Worm (Caenorhabditis elegans) whole organism, midembryonic: Measurements from ENCODE around the gene C48B4.6.

ENCODE experiments used
- T22C8.4 ChIP-seq: fragments of 200-800 bp; sonication (Bioruptor generic); IDR thresholded peaks from 2 replicates; pipeline ENCODE4 v1.3.6; 2022; ENCODE audit warnings: missing genetic modification characterization, missing compliant biosample characterization
- flt-1 ChIP-seq: fragments of 200-800 bp; sonication (Bioruptor generic); IDR thresholded peaks from 2 replicates; pipeline ENCODE4 v1.3.6; 2022; ENCODE audit warnings: missing genetic modification characterization, missing compliant biosample characterization
- med-1 ChIP-seq: sonication (generic microtip); optimal IDR thresholded peaks from 2 replicates; lab custom pipeline; 2017; ENCODE audit warnings: missing genetic modification characterization, mild to moderate bottlenecking, missing compliant biosample characterization, antibody characterized with exemption, missing genetic modification reagents; ENCODE audit not compliant: insufficient read depth
- ref-1 ChIP-seq: fragments of 200-800 bp; sonication (Bioruptor generic); conservative IDR thresholded peaks from 2 replicates; pipeline ENCODE4 v1.3.6; 2022; ENCODE audit warnings: missing genetic modification reagents, missing genetic modification characterization, missing compliant biosample characterization
- tab-1 ChIP-seq: fragments of 200-800 bp; sonication (Bioruptor generic); IDR thresholded peaks from 2 replicates; pipeline ENCODE4 v1.3.6; 2022; ENCODE audit warnings: missing genetic modification characterization, missing compliant biosample characterization

- TF ChIP-seq T22C8.4 (GFP tag; lab: Robert Waterston, UW) (no peak), flt-1 (GFP tag; lab: Robert Waterston, UW) (no peak), ref-1 (no peak), med-1 (GFP tag; lab: Kevin White, UChicago) (no peak), tab-1 (GFP tag; lab: Robert Waterston, UW) (no peak)
Measured at ce11 chrIII:9542280-9542679, 16.1 kb downstream of the C48B4.6 start, which contains the start of gene mut-7.
